Fruit fly (Drosophila melanogaster) whole organism, pupa: ENCODE results near the gene CG15046.

Experiments used
- CG12605 ChIP-seq: fragments of 200-800 bp; sonication (Bioruptor generic); IDR thresholded peaks from 2 replicates; pipeline ENCODE4 v1.3.6; 2022; ENCODE audit warnings: missing biosample characterization, missing genetic modification characterization
- CG13204 ChIP-seq: fragments of 200-800 bp; sonication (Bioruptor generic); optimal IDR thresholded peaks from 2 replicates; lab custom pipeline; 2018; ENCODE audit warnings: missing biosample characterization, mild to moderate bottlenecking, missing genetic modification characterization, moderate library complexity
- CG17806 ChIP-seq: fragments of 200-800 bp; sonication (Bioruptor generic); optimal IDR thresholded peaks from 2 replicates; lab custom pipeline; 2018; ENCODE audit warnings: missing biosample characterization, mild to moderate bottlenecking, missing genetic modification characterization, moderate library complexity
- CG32121 ChIP-seq: fragments of 200-800 bp; sonication (Bioruptor generic); IDR thresholded peaks from 2 replicates; pipeline ENCODE4 v1.3.6; 2022; ENCODE audit warnings: missing biosample characterization, missing genetic modification characterization
- CG34367 ChIP-seq: fragments of 200-800 bp; sonication (Bioruptor generic); optimal IDR thresholded peaks from 2 replicates; lab custom pipeline; 2018; ENCODE audit warnings: missing biosample characterization, mild to moderate bottlenecking, missing genetic modification characterization
- CG4496 ChIP-seq: fragments of 200-800 bp; sonication (Bioruptor generic); IDR thresholded peaks from 3 replicates; pipeline ENCODE4 v1.3.6; 2022; ENCODE audit warnings: missing biosample characterization, missing genetic modification characterization
- CG8301 ChIP-seq: fragments of 200-800 bp; sonication (Bioruptor generic); optimal IDR thresholded peaks from 2 replicates; lab custom pipeline; 2018; ENCODE audit warnings: missing biosample characterization, mild to moderate bottlenecking, missing genetic modification characterization
- D1 ChIP-seq: fragments of 200-800 bp; sonication (Bioruptor generic); optimal IDR thresholded peaks from 2 replicates; lab custom pipeline; 2018; ENCODE audit warnings: missing biosample characterization, mild to moderate bottlenecking, missing genetic modification characterization, moderate library complexity
- EcR ChIP-seq: fragments of 200-800 bp; sonication (Bioruptor generic); optimal IDR thresholded peaks from 3 replicates; lab custom pipeline; 2019; ENCODE audit warnings: missing biosample characterization, missing genetic modification characterization, mild to moderate bottlenecking, moderate library complexity, missing genetic modification reagents
- Pif1B ChIP-seq: fragments of 200-800 bp; sonication (Bioruptor generic); optimal IDR thresholded peaks from 3 replicates; lab custom pipeline; 2016; ENCODE audit warnings: missing biosample characterization, missing genetic modification characterization
- Snoo ChIP-seq: fragments of 200-800 bp; sonication (Bioruptor generic); optimal IDR thresholded peaks from 3 replicates; lab custom pipeline; 2017; ENCODE audit warnings: missing biosample characterization, mild to moderate bottlenecking, missing genetic modification characterization, inconsistent platforms
- fd96Ca ChIP-seq: fragments of 200-800 bp; sonication (Bioruptor generic); IDR thresholded peaks from 3 replicates; pipeline ENCODE4 v1.3.6; 2022; ENCODE audit warnings: missing biosample characterization, missing genetic modification characterization
- gl ChIP-seq: fragments of 200-800 bp; sonication (Bioruptor generic); optimal IDR thresholded peaks from 2 replicates; lab custom pipeline; 2018; ENCODE audit warnings: missing biosample characterization, mild to moderate bottlenecking, missing genetic modification characterization
- rn ChIP-seq: fragments of 200-800 bp; sonication (Bioruptor generic); IDR thresholded peaks from 2 replicates; pipeline ENCODE4 v1.3.6; 2022; ENCODE audit warnings: missing biosample characterization, missing genetic modification characterization

dm6 chrX:18512271-18512679 lies 22.9 kb upstream of the CG15046 start, which contains the start of gene Ggt-1:
- TF ChIP-seq CG12605 (no peak), CG13204 (peak; percentile 82), Snoo (tag; lab: Kevin White, UChicago) (no peak), Pif1B (no peak), D1 (tag; lab: Kevin White, UChicago) (no peak), CG4496 (GFP tag; lab: Robert Waterston, UW) (peak; percentile 39; the same call in 1 of the 3 replicates), CG32121 (no peak), CG34367 (tag; lab: Kevin White, UChicago) (no peak), rn (GFP tag; lab: Robert Waterston, UW) (no peak), fd96Ca (GFP tag; lab: Robert Waterston, UW) (no peak), EcR (no peak), CG8301 (tag; lab: Kevin White, UChicago) (no peak), CG17806 (no peak), gl (tag; lab: Kevin White, UChicago) (no peak)
